Worm (Caenorhabditis elegans): ENCODE results near the gene ugt-43.

ugt-43 gene

DNA sequence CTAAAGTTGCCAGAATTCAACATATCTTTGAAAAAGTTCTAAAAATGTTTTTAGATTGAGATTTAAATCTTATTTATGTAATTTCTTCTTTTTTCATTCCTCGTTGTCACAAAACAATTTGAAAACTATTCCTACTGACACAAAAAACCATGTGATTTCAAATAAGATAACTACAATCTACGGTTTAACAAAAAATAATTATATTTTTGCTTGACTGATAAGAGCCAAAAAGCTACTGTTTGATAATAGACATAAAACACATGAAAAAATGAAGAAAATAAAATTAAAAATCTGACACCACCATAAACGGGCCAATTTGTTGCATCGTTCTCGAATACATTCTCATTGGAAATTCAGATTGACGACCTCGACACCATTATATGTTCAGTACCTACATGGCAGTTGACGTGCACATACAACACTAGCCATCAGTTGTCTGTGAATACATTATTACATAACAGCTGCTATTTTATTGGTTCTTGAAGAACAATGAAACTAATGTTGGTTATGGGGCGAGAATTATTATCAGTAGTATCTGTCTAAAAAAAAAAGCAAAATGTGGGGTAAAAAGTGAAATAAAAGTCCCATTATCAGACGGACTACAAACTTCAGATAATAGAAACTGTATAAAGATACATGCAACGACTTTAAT lies at the start of gene ugt-43:
Gene ugt-43, plus strand, starts transcription at position 602 of the 652 bp plus-strand sequence.
- TF ChIP-seq elt-2 (tag; optimal IDR thresholded peaks at IDR 0.05) (peak; percentile 60), vab-15 (tag; optimal IDR thresholded peaks at IDR 0.05) (no peak), aha-1 (tag; optimal IDR thresholded peaks at IDR 0.05) (no peak), sptf-1 (tag; optimal IDR thresholded peaks at IDR 0.05) (no peak), fkh-4 (tag; optimal IDR thresholded peaks at IDR 0.05; ENCODE audit: borderline replicate concordance) (no peak), lsy-2 (tag; optimal IDR thresholded peaks at IDR 0.05) (no peak), mep-1 (tag; optimal IDR thresholded peaks at IDR 0.05) (no peak)

DNA sequence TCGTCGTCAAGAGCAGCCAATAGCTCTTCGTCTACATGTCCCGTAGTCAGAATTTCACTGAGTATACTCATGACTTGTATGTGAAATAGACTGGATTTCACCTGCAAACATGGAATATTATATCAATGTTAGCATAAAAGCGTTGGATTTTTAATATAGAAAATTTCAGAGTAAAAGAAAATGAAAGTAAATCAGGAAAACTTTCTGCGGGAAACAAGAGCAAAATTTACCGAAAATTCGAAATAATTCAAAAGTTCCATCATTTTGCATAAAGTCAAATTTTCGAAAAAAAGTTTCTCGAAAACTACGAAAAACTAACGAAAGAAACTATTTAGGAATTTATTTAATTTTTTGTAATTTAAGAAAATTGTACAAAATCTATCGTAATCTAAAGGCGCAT lies 46.6 kb upstream of the ugt-43 start, which contains the start of gene F13B12.6:
Gene F13B12.6, minus strand, starts transcription at position 101 of the 400 bp plus-strand sequence.
- no peak for TF ChIP-seq ceh-8 (GFP tag; optimal IDR thresholded peaks at IDR 0.05)
- TF ChIP-seq ceh-82 (tag; optimal IDR thresholded peaks at IDR 0.05): no peak

DNA sequence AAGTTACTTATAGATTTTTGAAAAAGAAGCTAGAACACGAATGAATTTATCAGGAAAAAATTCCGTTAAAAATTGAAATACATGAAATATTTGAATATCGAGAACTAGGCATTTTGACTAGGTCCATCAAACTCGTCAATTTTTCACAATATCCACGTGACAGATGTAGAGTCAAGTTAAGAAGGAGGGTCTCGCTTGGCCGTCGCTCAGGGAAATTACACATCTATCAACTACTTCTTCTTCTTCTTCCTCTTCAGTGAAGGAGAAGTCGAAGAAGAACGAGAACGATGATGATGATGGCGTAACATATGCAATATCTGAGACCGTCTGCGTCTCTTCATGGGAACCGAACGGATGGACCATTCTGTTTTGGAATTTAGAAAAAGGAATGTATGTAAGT lies 44.5 kb upstream of the ugt-43 start:
- peak; percentile 4 for TF ChIP-seq rnt-1 (tag; optimal IDR thresholded peaks at IDR 0.05)
- no peak for TF ChIP-seq efl-3 (GFP tag; optimal IDR thresholded peaks at IDR 0.05)

ce11 chrIV:10420440-10420839 lies 43.9 kb upstream of the ugt-43 start:
- TF ChIP-seq mep-1 (tag; optimal IDR thresholded peaks at IDR 0.05) (peak; percentile 15), egl-13 (tag; optimal IDR thresholded peaks at IDR 0.05) (no peak), hlh-4 (tag; optimal IDR thresholded peaks at IDR 0.05) (no peak), ztf-4 (tag; optimal IDR thresholded peaks at IDR 0.05) (no peak), lin-35 (GFP tag; optimal IDR thresholded peaks at IDR 0.05) (peak in 1 of 2 experiments; percentile 21), pax-3 (tag; optimal IDR thresholded peaks at IDR 0.05) (no peak), elt-2 (tag; optimal IDR thresholded peaks at IDR 0.05) (peak; percentile 2)

- peak; percentile 36 for TF ChIP-seq nhr-85 (tag)
- peak; percentile 28 for TF ChIP-seq snu-23 (GFP tag; optimal IDR thresholded peaks at IDR 0.05)
- no peak for TF ChIP-seq elt-2 (tag; optimal IDR thresholded peaks at IDR 0.05)
- TF ChIP-seq rnt-1 (tag; optimal IDR thresholded peaks at IDR 0.05): peak; percentile 15
- peak; percentile 61 for TF ChIP-seq blmp-1 (tag; optimal IDR thresholded peaks at IDR 0.05)
- TF ChIP-seq alr-1 (tag; optimal IDR thresholded peaks at IDR 0.05; ENCODE audit: borderline replicate concordance): no peak
- peak; percentile 51 for TF ChIP-seq lin-14 (GFP tag; optimal IDR thresholded peaks at IDR 0.05)
Measured at ce11 chrIV:10421256-10421655, 43.1 kb upstream of the ugt-43 start.

ce11 chrIV:10422230-10422629 lies 42.2 kb upstream of the ugt-43 start:
- TF ChIP-seq ama-1 (optimal IDR thresholded peaks at IDR 0.05) (no peak), ces-1 (GFP tag; optimal IDR thresholded peaks at IDR 0.05) (no peak), rnt-1 (tag; optimal IDR thresholded peaks at IDR 0.05) (peak; percentile 39), fos-1 (tag; optimal IDR thresholded peaks at IDR 0.05) (no peak), egl-27 (tag; optimal IDR thresholded peaks at IDR 0.05) (no peak), F16B12.6 (tag; optimal IDR thresholded peaks at IDR 0.05) (no peak), unc-30 (tag; optimal IDR thresholded peaks at IDR 0.05) (no peak), zag-1 (tag; optimal IDR thresholded peaks at IDR 0.05) (no peak), fkh-4 (tag; optimal IDR thresholded peaks at IDR 0.05; ENCODE audit: borderline replicate concordance) (no peak), blmp-1 (tag; optimal IDR thresholded peaks at IDR 0.05) (no peak), lin-14 (GFP tag; optimal IDR thresholded peaks at IDR 0.05) (peak; percentile 58), nhr-71 (tag; optimal IDR thresholded peaks at IDR 0.05) (peak; percentile 3), Y116A8C.19 (tag; optimal IDR thresholded peaks at IDR 0.05; ENCODE audit: borderline replicate concordance) (no peak), C16A3.4 (tag; optimal IDR thresholded peaks at IDR 0.05) (no peak)
